Fruit fly (Drosophila melanogaster) S2 (cell line): Measurements from ENCODE around the gene RnpS1.

Experiments used
- CG8478 ChIP-seq: fragments of >200 bp; optimal IDR thresholded peaks from 2 replicates; lab custom pipeline; 2018
- CTCF ChIP-seq, 2 experiments: fragments of >200 bp; optimal IDR thresholded peaks; 2 replicates each; lab custom pipeline; 2018

- no peak for TF ChIP-seq CG8478 (lab: Kevin White, UChicago)
- TF ChIP-seq CTCF (optimal IDR thresholded peaks at IDR 0.05; lab: Kevin White, UChicago): no peak
Observed at dm6 chr3R:9581089-9581520, 29.3 kb downstream of the RnpS1 start, which contains the start of gene CG8301.
